Fruit fly (Drosophila melanogaster): ENCODE measurements around the gene CG13877.

dm6 chr3L:267083-267482 lies 49.2 kb downstream of the CG13877 start, which contains the start of gene miple1:
- TF ChIP-seq CG17806 (tag; optimal IDR thresholded peaks at IDR 0.05) (no peak), Pif1A (GFP tag; optimal IDR thresholded peaks at IDR 0.05) (no peak), CG13204 (GFP tag; optimal IDR thresholded peaks at IDR 0.05) (no peak), CG4496 (GFP tag; IDR thresholded peaks at IDR 0.05) (0 out of 3 replicates have a peak, but pooled peaks have one; percentile 18), CG32121 (GFP tag; IDR thresholded peaks at IDR 0.05) (no peak), Snoo (tag; optimal IDR thresholded peaks at IDR 0.05) (no peak), fd96Ca (GFP tag; IDR thresholded peaks at IDR 0.05) (no peak), CG8301 (tag; optimal IDR thresholded peaks at IDR 0.05) (no peak), gl (tag; optimal IDR thresholded peaks at IDR 0.05) (no peak), CG12605 (GFP tag; IDR thresholded peaks at IDR 0.05) (no peak), D1 (tag; optimal IDR thresholded peaks at IDR 0.05) (no peak)

All from whole organism, pupa.